Fruit fly (Drosophila melanogaster) whole organism, embryonic: ENCODE measurements around the gene CG42815.
A peak's percentile ranks its signal among the peaks of the same experiment; 100 is the strongest.

Experiments used
- ATbp ChIP-seq: fragments of 200-800 bp; sonication (Bioruptor generic); optimal IDR thresholded peaks from 2 replicates; lab custom pipeline; 2017; ENCODE audit warnings: missing biosample characterization, mild to moderate bottlenecking, missing genetic modification characterization, missing genetic modification reagents
- Antp ChIP-seq: fragments of 200-800 bp; sonication (Bioruptor generic); optimal IDR thresholded peaks from 3 replicates; lab custom pipeline; 2016; ENCODE audit warnings: missing biosample characterization, missing genetic modification characterization
- B-H2 ChIP-seq: fragments of 200-800 bp; sonication (Bioruptor generic); optimal IDR thresholded peaks from 2 replicates; lab custom pipeline; 2018; ENCODE audit warnings: missing biosample characterization, mild to moderate bottlenecking, missing genetic modification characterization
- BtbVII ChIP-seq: fragments of 200-800 bp; sonication (Bioruptor generic); optimal IDR thresholded peaks from 3 replicates; lab custom pipeline; 2017; ENCODE audit warnings: missing biosample characterization, mild to moderate bottlenecking, missing genetic modification characterization
- Bteb2 ChIP-seq: fragments of 200-800 bp; sonication (Bioruptor generic); optimal IDR thresholded peaks from 2 replicates; lab custom pipeline; 2016; ENCODE audit warnings: missing biosample characterization, missing genetic modification characterization
- CG10209 ChIP-seq: fragments of 200-800 bp; sonication (Bioruptor generic); optimal IDR thresholded peaks from 3 replicates; lab custom pipeline; 2017; ENCODE audit warnings: missing biosample characterization, mild to moderate bottlenecking, missing genetic modification characterization, missing genetic modification reagents
- CG10959 ChIP-seq: fragments of 200-800 bp; sonication (Bioruptor generic); IDR thresholded peaks from 2 replicates; pipeline ENCODE4 v1.3.6; 2022; ENCODE audit warnings: missing biosample characterization, missing genetic modification characterization
- CG31224 ChIP-seq: fragments of 200-800 bp; sonication (Bioruptor generic); IDR thresholded peaks from 2 replicates; pipeline ENCODE4 v1.3.6; 2022; ENCODE audit warnings: missing biosample characterization, missing genetic modification characterization
- CG3281 ChIP-seq: fragments of 200-800 bp; sonication (Bioruptor generic); optimal IDR thresholded peaks from 3 replicates; lab custom pipeline; 2017; ENCODE audit warnings: missing biosample characterization, mild to moderate bottlenecking, missing genetic modification characterization
- CG3726 ChIP-seq: fragments of 200-800 bp; sonication (Bioruptor generic); IDR thresholded peaks from 3 replicates; pipeline ENCODE4, ENCODE4 v1.3.6; 2022; ENCODE audit warnings: missing biosample characterization, missing genetic modification characterization
- CG4282 ChIP-seq: fragments of 200-800 bp; sonication (Bioruptor generic); optimal IDR thresholded peaks from 2 replicates; lab custom pipeline; 2016; ENCODE audit warnings: missing biosample characterization, missing genetic modification characterization
- CG6654 ChIP-seq: fragments of 200-800 bp; sonication (Bioruptor generic); optimal IDR thresholded peaks from 2 replicates; lab custom pipeline; 2017; ENCODE audit warnings: missing biosample characterization, mild to moderate bottlenecking, missing genetic modification characterization
- CG6791 ChIP-seq: fragments of 200-800 bp; sonication (Bioruptor generic); IDR thresholded peaks from 3 replicates; pipeline ENCODE4 v1.3.6; 2022; ENCODE audit warnings: missing biosample characterization, missing genetic modification characterization; ENCODE audit not compliant: partially characterized antibody
- CG7987 ChIP-seq: fragments of 200-800 bp; sonication (Bioruptor generic); optimal IDR thresholded peaks from 2 replicates; lab custom pipeline; 2018; ENCODE audit warnings: missing biosample characterization, mild to moderate bottlenecking, missing genetic modification characterization, moderate library complexity
- CG8089 ChIP-seq: fragments of 200-800 bp; sonication (Bioruptor generic); optimal IDR thresholded peaks from 3 replicates; lab custom pipeline; 2016; ENCODE audit warnings: missing biosample characterization, missing genetic modification characterization
- CTCF ChIP-seq: fragments of 200-800 bp; sonication (Bioruptor generic); optimal IDR thresholded peaks from 2 replicates; lab custom pipeline; 2017; ENCODE audit warnings: missing biosample characterization, mild to moderate bottlenecking, missing genetic modification characterization, moderate library complexity
- Dad ChIP-seq: fragments of 200-800 bp; sonication (Bioruptor generic); optimal IDR thresholded peaks from 3 replicates; lab custom pipeline; 2016; ENCODE audit warnings: missing biosample characterization, missing genetic modification characterization
- Deaf1 ChIP-seq: fragments of 200-800 bp; optimal IDR thresholded peaks from 3 replicates; lab custom pipeline; 2019; ENCODE audit warnings: missing biosample characterization, mild to moderate bottlenecking, missing genetic modification characterization, moderate library complexity
- E2f2 ChIP-seq: fragments of 200-800 bp; sonication (Bioruptor generic); IDR thresholded peaks from 2 replicates; pipeline ENCODE4 v1.3.6; 2022; ENCODE audit warnings: missing biosample characterization, missing genetic modification characterization
- Eip74EF ChIP-seq, 2 experiments: fragments of 200-800 bp in 1 of 2; fragments of >200 bp in 1 of 2; sonication (Bioruptor generic) in 1 of 2; optimal IDR thresholded peaks; 2 replicates each; lab custom pipeline; 2017 to 2019; ENCODE audit warnings: missing biosample characterization in 2 of 2, missing genetic modification characterization in 2 of 2, mild to moderate bottlenecking in 1 of 2, moderate library complexity in 1 of 2
- Ets65A ChIP-seq: fragments of 200-800 bp; sonication (Bioruptor generic); peaks from one replicate; lab custom pipeline; 2016; ENCODE audit warnings: missing biosample characterization, missing genetic modification characterization
- Fer2 ChIP-seq: fragments of 200-800 bp; sonication (Bioruptor generic); optimal IDR thresholded peaks from 2 replicates; lab custom pipeline; 2018; ENCODE audit warnings: missing biosample characterization, mild to moderate bottlenecking, missing genetic modification characterization, moderate library complexity
- Lpt ChIP-seq: fragments of >200 bp; optimal IDR thresholded peaks from 2 replicates; lab custom pipeline; 2018; ENCODE audit warnings: missing biosample characterization, missing genetic modification characterization
- MESR4 ChIP-seq: fragments of 200-800 bp; sonication (Bioruptor generic); optimal IDR thresholded peaks from 2 replicates; lab custom pipeline; 2018; ENCODE audit warnings: missing biosample characterization, mild to moderate bottlenecking, missing genetic modification characterization, moderate library complexity
- Mad ChIP-seq: fragments of 200-800 bp; sonication (Bioruptor generic); optimal IDR thresholded peaks from 2 replicates; lab custom pipeline; 2016; ENCODE audit warnings: missing biosample characterization, missing genetic modification characterization
- NK7.1 ChIP-seq: fragments of 200-800 bp; sonication (Bioruptor generic); optimal IDR thresholded peaks from 3 replicates; lab custom pipeline; 2016; ENCODE audit warnings: missing biosample characterization, missing genetic modification characterization
- Nf-YB ChIP-seq: fragments of 200-800 bp; sonication (Bioruptor generic); optimal IDR thresholded peaks from 3 replicates; lab custom pipeline; 2019; ENCODE audit warnings: missing biosample characterization, mild to moderate bottlenecking, missing genetic modification characterization, moderate library complexity
- Opbp ChIP-seq: fragments of 200-800 bp; sonication (Bioruptor generic); IDR thresholded peaks from 3 replicates; pipeline ENCODE4 v1.3.6; 2022; ENCODE audit warnings: missing biosample characterization, missing genetic modification characterization; ENCODE audit not compliant: partially characterized antibody
- TFAM ChIP-seq: fragments of 200-800 bp; sonication (Bioruptor generic); optimal IDR thresholded peaks from 2 replicates; lab custom pipeline; 2017; ENCODE audit warnings: missing biosample characterization, missing genetic modification characterization, inconsistent platforms
- Usf ChIP-seq: fragments of 200-800 bp; sonication (Bioruptor generic); optimal IDR thresholded peaks from 2 replicates; lab custom pipeline; 2017; ENCODE audit warnings: missing genotype, missing biosample characterization, missing genetic modification characterization
- abd-A ChIP-seq: fragments of 200-800 bp; sonication (Bioruptor generic); optimal IDR thresholded peaks from 3 replicates; lab custom pipeline; 2019; ENCODE audit warnings: missing biosample characterization, mild to moderate bottlenecking, missing genetic modification characterization, moderate library complexity
- bbx ChIP-seq: fragments of 200-800 bp; sonication (Bioruptor generic); IDR thresholded peaks from 2 replicates; pipeline ENCODE4 v1.3.6; 2022; ENCODE audit warnings: missing biosample characterization, missing genetic modification characterization; ENCODE audit not compliant: partially characterized antibody
- cwo ChIP-seq: fragments of 200-800 bp; sonication (Bioruptor generic); optimal IDR thresholded peaks from 3 replicates; lab custom pipeline; 2017; ENCODE audit warnings: missing biosample characterization, missing genetic modification characterization, mild to moderate bottlenecking, moderate library complexity, missing genetic modification reagents
- disco-r ChIP-seq: fragments of 200-800 bp; sonication (Bioruptor generic); optimal IDR thresholded peaks from 2 replicates; lab custom pipeline; 2016; ENCODE audit warnings: missing biosample characterization, missing genetic modification characterization
- dmrt99B ChIP-seq: fragments of 200-800 bp; sonication (Bioruptor generic); optimal IDR thresholded peaks from 2 replicates; lab custom pipeline; 2018; ENCODE audit warnings: missing biosample characterization, mild to moderate bottlenecking, missing genetic modification characterization, moderate library complexity
- eve ChIP-seq, 2 experiments: fragments of >200 bp; optimal IDR thresholded peaks; 2 replicates each; lab custom pipeline; 2017; ENCODE audit warnings: missing biosample characterization in 2 of 2, missing genetic modification characterization in 2 of 2
- ewg ChIP-seq: fragments of 200-800 bp; sonication (Bioruptor generic); optimal IDR thresholded peaks from 3 replicates; lab custom pipeline; 2017; ENCODE audit warnings: mild to moderate bottlenecking, missing biosample characterization, missing genetic modification reagents, missing genetic modification characterization
- fd102C ChIP-seq: fragments of 200-800 bp; sonication (Bioruptor generic); optimal IDR thresholded peaks from 2 replicates; lab custom pipeline; 2018; ENCODE audit warnings: missing biosample characterization, mild to moderate bottlenecking, missing genetic modification characterization, moderate library complexity
- gro ChIP-seq: fragments of 200-800 bp; sonication (Bioruptor generic); optimal IDR thresholded peaks from 2 replicates; lab custom pipeline; 2016; ENCODE audit warnings: missing biosample characterization, missing genetic modification characterization
- hb ChIP-seq: fragments of 200-800 bp; sonication (Bioruptor generic); IDR thresholded peaks from 3 replicates; pipeline ENCODE4 v1.3.6; 2022; ENCODE audit warnings: missing biosample characterization, missing genetic modification characterization; ENCODE audit not compliant: partially characterized antibody
- klu ChIP-seq: fragments of 200-800 bp; sonication (Bioruptor generic); IDR thresholded peaks from 2 replicates; pipeline ENCODE4 v1.3.6; 2022; ENCODE audit warnings: missing biosample characterization, missing genetic modification characterization
- maf-S ChIP-seq: fragments of 200-800 bp; sonication (Bioruptor generic); optimal IDR thresholded peaks from 2 replicates; lab custom pipeline; 2016; ENCODE audit warnings: missing biosample characterization, missing genetic modification characterization
- nerfin-2 ChIP-seq: fragments of 200-800 bp; sonication (Bioruptor generic); IDR thresholded peaks from 2 replicates; pipeline ENCODE4 v1.3.6; 2022; ENCODE audit warnings: missing biosample characterization, missing genetic modification characterization; ENCODE audit not compliant: partially characterized antibody
- oc ChIP-seq: fragments of 200-800 bp; sonication (Bioruptor generic); optimal IDR thresholded peaks from 2 replicates; lab custom pipeline; 2018; ENCODE audit warnings: missing biosample characterization, mild to moderate bottlenecking, missing genetic modification characterization, moderate library complexity
- pb ChIP-seq: fragments of 200-800 bp; sonication (Bioruptor generic); optimal IDR thresholded peaks from 3 replicates; lab custom pipeline; 2016; ENCODE audit warnings: missing biosample characterization, missing genetic modification characterization
- pnt ChIP-seq: fragments of 200-800 bp; sonication (Bioruptor generic); optimal IDR thresholded peaks from 3 replicates; lab custom pipeline; 2016; ENCODE audit warnings: missing biosample characterization, missing genetic modification characterization
- ranshi ChIP-seq: fragments of 200-800 bp; sonication (Bioruptor generic); IDR thresholded peaks from 2 replicates; pipeline ENCODE4 v1.3.6; 2022; ENCODE audit warnings: missing biosample characterization, missing genetic modification characterization
- sc ChIP-seq, 3 experiments: fragments of >200 bp in 2 of 3; fragments of 200-800 bp in 1 of 3; sonication (Bioruptor generic) in 1 of 3; optimal IDR thresholded peaks; 2 replicates in 2 of 3; 3 replicates in 1 of 3; lab custom pipeline; 2017; ENCODE audit warnings: mild to moderate bottlenecking in 1 of 3, missing biosample characterization in 1 of 3, missing genetic modification characterization in 1 of 3, missing genetic modification reagents in 1 of 3
- tx ChIP-seq: fragments of 200-800 bp; sonication (Bioruptor generic); optimal IDR thresholded peaks from 2 replicates; lab custom pipeline; 2016; ENCODE audit warnings: missing biosample characterization, missing genetic modification characterization
- unpg ChIP-seq: fragments of 200-800 bp; sonication (Bioruptor generic); optimal IDR thresholded peaks from 3 replicates; lab custom pipeline; 2018; ENCODE audit warnings: missing biosample characterization, mild to moderate bottlenecking, missing genetic modification characterization, moderate library complexity
- wek ChIP-seq: fragments of 200-800 bp; sonication (Bioruptor generic); optimal IDR thresholded peaks from 3 replicates; lab custom pipeline; 2018; ENCODE audit warnings: missing biosample characterization, mild to moderate bottlenecking, missing genetic modification characterization, moderate library complexity

CG42815 gene

dm6 chr3L:17791495-17791894 is 209 bp upstream of the CG42815 start (continued):
- TF ChIP-seq pb (GFP tag; lab: Kevin White, UChicago), result no peak
- TF ChIP-seq ranshi, result no peak
- no peak for TF ChIP-seq sc (optimal IDR thresholded peaks at IDR 0.05; lab: Kevin White, UChicago)
- no peak for TF ChIP-seq sc (GFP tag; optimal IDR thresholded peaks at IDR 0.05; lab: Kevin White, UChicago)
- no peak for TF ChIP-seq Dad
- TF ChIP-seq oc (tag; lab: Kevin White, UChicago), result no peak
- TF ChIP-seq MESR4 (GFP tag; lab: Kevin White, UChicago), result no peak
- TF ChIP-seq hb, result no peak
- TF ChIP-seq CG31224 (GFP tag; lab: Robert Waterston, UW), result no peak
- no peak for TF ChIP-seq Lpt (GFP tag; lab: Kevin White, UChicago)
- TF ChIP-seq BtbVII (GFP tag; lab: Kevin White, UChicago), result peak; percentile 79
- no peak for TF ChIP-seq tx
- TF ChIP-seq CTCF (GFP tag; lab: Kevin White, UChicago), result no peak
- peak; percentile 52 for TF ChIP-seq Fer2 (tag; lab: Kevin White, UChicago)
- no peak for TF ChIP-seq bbx (GFP tag; lab: Robert Waterston, UW)
- TF ChIP-seq Antp, result no peak
- TF ChIP-seq CG6791 (GFP tag; lab: Robert Waterston, UW), result no peak
- TF ChIP-seq unpg (GFP tag; lab: Kevin White, UChicago), result no peak
- no peak for TF ChIP-seq CG6654 (GFP tag; lab: Kevin White, UChicago)
- peak; percentile 80 for TF ChIP-seq B-H2 (GFP tag; lab: Kevin White, UChicago)
- no peak for TF ChIP-seq maf-S
- TF ChIP-seq gro, result no peak
- no peak for TF ChIP-seq CG3726 (GFP tag; lab: Robert Waterston, UW)
- TF ChIP-seq dmrt99B (tag; lab: Kevin White, UChicago), result no peak
- TF ChIP-seq Eip74EF (GFP tag; optimal IDR thresholded peaks at IDR 0.05; lab: Kevin White, UChicago), result no peak
- no peak for TF ChIP-seq Nf-YB (GFP tag; lab: Kevin White, UChicago)
- TF ChIP-seq cwo (GFP tag; lab: Kevin White, UChicago), result peak; percentile 64
- no peak for TF ChIP-seq TFAM (GFP tag; lab: Kevin White, UChicago)
- no peak for TF ChIP-seq nerfin-2 (GFP tag; lab: Robert Waterston, UW)
- TF ChIP-seq fd102C, result no peak
- no peak for TF ChIP-seq Usf (GFP tag; lab: Kevin White, UChicago)
- no peak for TF ChIP-seq Bteb2 (GFP tag; lab: Kevin White, UChicago)
- TF ChIP-seq abd-A, result no peak
- no peak for TF ChIP-seq NK7.1 (GFP tag; lab: Kevin White, UChicago)
- TF ChIP-seq CG10209, result peak; percentile 57
- no peak for TF ChIP-seq ewg (GFP tag; lab: Kevin White, UChicago)
- no peak for TF ChIP-seq wek
- TF ChIP-seq klu (GFP tag; lab: Robert Waterston, UW), result no peak
- TF ChIP-seq E2f2 (GFP tag; lab: Robert Waterston, UW), result no peak
- peak; percentile 88 for TF ChIP-seq CG3281 (GFP tag; lab: Kevin White, UChicago)
- no peak for TF ChIP-seq eve (GFP tag; optimal IDR thresholded peaks at IDR 0.05; lab: Kevin White, UChicago)
- TF ChIP-seq Ets65A (GFP tag; lab: Kevin White, UChicago), result no peak
- TF ChIP-seq Opbp (GFP tag; lab: Robert Waterston, UW), result no peak
- no peak for TF ChIP-seq Mad (GFP tag; lab: Kevin White, UChicago)
- TF ChIP-seq CG8089 (GFP tag; lab: Kevin White, UChicago), result no peak
- TF ChIP-seq CG10959, result no peak
- TF ChIP-seq ATbp (GFP tag; lab: Kevin White, UChicago), result no peak
- TF ChIP-seq CG4282 (GFP tag; lab: Kevin White, UChicago), result no peak
- no peak for TF ChIP-seq disco-r (GFP tag; lab: Kevin White, UChicago)
- TF ChIP-seq pnt (GFP tag; lab: Kevin White, UChicago), result no peak
- no peak for TF ChIP-seq Deaf1 (tag; lab: Kevin White, UChicago)
- no peak for TF ChIP-seq CG7987 (GFP tag; lab: Kevin White, UChicago)
